Fruit fly (Drosophila melanogaster): ENCODE results near the gene Pgk.

Gene Pgk

dm6 chr2L:2759654-2760053, 6.8 kb upstream of the Pgk start, which contains the start of the genes HemK2, Snapin and Tnpo-SR (continued):
- peak; percentile 82 for TF ChIP-seq CG13123 (GFP tag; optimal IDR thresholded peaks at IDR 0.05)
- peak; percentile 96 for TF ChIP-seq sens (GFP tag)
- TF ChIP-seq Abd-B (GFP tag; optimal IDR thresholded peaks at IDR 0.05): peak; percentile 95
- TF ChIP-seq btn (GFP tag; optimal IDR thresholded peaks at IDR 0.05): peak; percentile 53
- TF ChIP-seq CG1233 (GFP tag; optimal IDR thresholded peaks at IDR 0.05): peak; percentile 88
- peak; percentile 92 for TF ChIP-seq Ssrp (tag; optimal IDR thresholded peaks at IDR 0.05)
- peak; percentile 92 for TF ChIP-seq CG16863 (GFP tag; optimal IDR thresholded peaks at IDR 0.05)
- TF ChIP-seq dm (GFP tag; optimal IDR thresholded peaks at IDR 0.05): peak; percentile 72
- TF ChIP-seq D19A (tag; optimal IDR thresholded peaks at IDR 0.05): peak; percentile 80
- TF ChIP-seq seq (GFP tag; IDR thresholded peaks at IDR 0.05): peak; percentile 86
- peak; percentile 97 for TF ChIP-seq CG16813 (GFP tag; IDR thresholded peaks at IDR 0.05; ENCODE audit: partially characterized antibody)
- TF ChIP-seq emc (GFP tag; optimal IDR thresholded peaks at IDR 0.05): peak; percentile 54
- TF ChIP-seq zen (tag; optimal IDR thresholded peaks at IDR 0.05): peak; percentile 97
- TF ChIP-seq CG12744 (GFP tag; optimal IDR thresholded peaks at IDR 0.05): peak; percentile 87
- TF ChIP-seq nmo (GFP tag; optimal IDR thresholded peaks at IDR 0.05): peak; percentile 96
- peak; percentile 89 for TF ChIP-seq CG18262 (tag; optimal IDR thresholded peaks at IDR 0.05)
- TF ChIP-seq Optix (GFP tag; IDR thresholded peaks at IDR 0.05): peak; percentile 85
- TF ChIP-seq ap (GFP tag; IDR thresholded peaks at IDR 0.05): peak; percentile 89
- TF ChIP-seq CG15601 (tag; optimal IDR thresholded peaks at IDR 0.05): peak; percentile 88
- TF ChIP-seq oc (tag; optimal IDR thresholded peaks at IDR 0.05): peak; percentile 78
- TF ChIP-seq jing (GFP tag; optimal IDR thresholded peaks at IDR 0.05): no peak
- peak; percentile 98 for TF ChIP-seq Med (GFP tag)
- TF ChIP-seq so (GFP tag; IDR thresholded peaks at IDR 0.05): peak; percentile 92
- peak; percentile 84 for TF ChIP-seq stc (GFP tag; IDR thresholded peaks at IDR 0.05)
- peak; percentile 95 for TF ChIP-seq trem (tag; optimal IDR thresholded peaks at IDR 0.05)
- peak; percentile 92 for TF ChIP-seq CG8924 (tag; optimal IDR thresholded peaks at IDR 0.05)
- TF ChIP-seq Six4 (GFP tag; optimal IDR thresholded peaks at IDR 0.05): peak; percentile 77
- peak; percentile 85 for TF ChIP-seq CG42726 (GFP tag; IDR thresholded peaks at IDR 0.05; ENCODE audit: partially characterized antibody)
- TF ChIP-seq CkIIα-i1 (GFP tag; IDR thresholded peaks at IDR 0.05): no peak
- peak; percentile 89 for TF ChIP-seq CG13296 (GFP tag; optimal IDR thresholded peaks at IDR 0.05)
- no peak for TF ChIP-seq pan (optimal IDR thresholded peaks at IDR 0.05)
- TF ChIP-seq pan (GFP tag; optimal IDR thresholded peaks at IDR 0.05 in 1 of 2, IDR thresholded peaks at IDR 0.05 in 1 of 2): peak in 1 of 2 experiments; percentile 95
- TF ChIP-seq en (GFP tag; optimal IDR thresholded peaks at IDR 0.05): peak; percentile 58
- TF ChIP-seq CG9876 (GFP tag; optimal IDR thresholded peaks at IDR 0.05): peak; percentile 69
- TF ChIP-seq CG7745 (tag; optimal IDR thresholded peaks at IDR 0.05): peak; percentile 54
- TF ChIP-seq CG11560 (tag; IDR thresholded peaks at IDR 0.05): peak; percentile 88
- peak; percentile 94 for TF ChIP-seq lab (GFP tag; optimal IDR thresholded peaks at IDR 0.05)
- TF ChIP-seq pho (GFP tag; optimal IDR thresholded peaks at IDR 0.05): peak; percentile 86
- TF ChIP-seq CG2199 (GFP tag; IDR thresholded peaks at IDR 0.05): peak; percentile 85; the same call in 2 of the 3 replicates
- TF ChIP-seq Dp (GFP tag; optimal IDR thresholded peaks at IDR 0.05): peak; percentile 43
- TF ChIP-seq B-H1 (GFP tag; IDR thresholded peaks at IDR 0.05): peak; percentile 90
- peak; percentile 87 for TF ChIP-seq CG3281 (GFP tag; optimal IDR thresholded peaks at IDR 0.05)
- peak; percentile 66; the same call in 1 of the 2 replicates for TF ChIP-seq CG16779 (GFP tag; IDR thresholded peaks at IDR 0.05)
- peak; percentile 72 for TF ChIP-seq CG9609 (GFP tag; optimal IDR thresholded peaks at IDR 0.05)
- peak; percentile 92 for TF ChIP-seq CG2116 (GFP tag; optimal IDR thresholded peaks at IDR 0.05)
- TF ChIP-seq CG4424 (GFP tag; optimal IDR thresholded peaks at IDR 0.05): peak; percentile 90
- TF ChIP-seq sd (tag; optimal IDR thresholded peaks at IDR 0.05): peak; percentile 85
- peak; percentile 73 for TF ChIP-seq D19B (GFP tag; optimal IDR thresholded peaks at IDR 0.05)
- TF ChIP-seq Atf6 (GFP tag; IDR thresholded peaks at IDR 0.05): peak; percentile 88
- TF ChIP-seq lov (optimal IDR thresholded peaks at IDR 0.05): no peak
- peak; percentile 89 for TF ChIP-seq lov (GFP tag; IDR thresholded peaks at IDR 0.05)
- peak; percentile 90; the same call in 3 of the 4 replicates for TF ChIP-seq chinmo (GFP tag; IDR thresholded peaks at IDR 0.05; ENCODE audit: partially characterized antibody)
